Worm (Caenorhabditis elegans): ENCODE data around the gene C18A3.10.

DNA sequence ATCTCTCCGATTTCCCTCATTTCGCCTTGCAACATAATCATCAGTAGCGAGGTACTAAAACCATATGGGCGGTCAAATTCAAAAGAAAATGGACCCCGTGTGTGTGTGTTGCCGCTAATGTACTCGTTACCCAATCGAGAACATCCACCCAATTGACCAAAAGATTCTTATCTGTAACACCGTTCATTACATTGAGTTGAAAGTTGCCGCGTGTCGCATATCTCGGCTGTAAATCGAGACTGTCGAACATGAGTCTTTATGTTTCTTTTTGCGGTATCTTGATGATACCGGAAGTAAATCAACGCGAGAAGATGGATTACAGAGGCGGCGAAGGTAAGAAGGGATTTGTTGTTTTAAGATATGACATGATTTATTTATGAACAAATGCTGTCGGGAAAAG, 20.1 kb upstream of the C18A3.10 start:
- no peak for TF ChIP-seq F16B12.6 (tag; optimal IDR thresholded peaks at IDR 0.05)
- TF ChIP-seq nhr-28 (tag; optimal IDR thresholded peaks at IDR 0.05), result no peak
- TF ChIP-seq elt-2 (tag; optimal IDR thresholded peaks at IDR 0.05), result no peak
- TF ChIP-seq ama-1 (optimal IDR thresholded peaks at IDR 0.05), result no peak
- no peak for TF ChIP-seq nhr-11 (tag; optimal IDR thresholded peaks at IDR 0.05)
- TF ChIP-seq nhr-76 (tag; optimal IDR thresholded peaks at IDR 0.05), result no peak
- TF ChIP-seq mab-9 (GFP tag; IDR thresholded peaks at IDR 0.05), result no peak
- no peak for TF ChIP-seq unc-86 (tag; optimal IDR thresholded peaks at IDR 0.05)
- TF ChIP-seq skn-1 (tag; optimal IDR thresholded peaks at IDR 0.05), result no peak
- TF ChIP-seq aly-2 (tag; optimal IDR thresholded peaks at IDR 0.05), result no peak
- TF ChIP-seq dpl-1 (GFP tag; optimal IDR thresholded peaks at IDR 0.05), result no peak
- no peak for TF ChIP-seq nhr-90 (tag; optimal IDR thresholded peaks at IDR 0.05; ENCODE audit: poor library complexity)
- TF ChIP-seq ces-1 (GFP tag; optimal IDR thresholded peaks at IDR 0.05), result no peak
- no peak for TF ChIP-seq lin-15B (tag; optimal IDR thresholded peaks at IDR 0.05)

Data from whole organism, L1 larva.